Worm (Caenorhabditis elegans): ENCODE results near the gene vit-5.

DNA sequence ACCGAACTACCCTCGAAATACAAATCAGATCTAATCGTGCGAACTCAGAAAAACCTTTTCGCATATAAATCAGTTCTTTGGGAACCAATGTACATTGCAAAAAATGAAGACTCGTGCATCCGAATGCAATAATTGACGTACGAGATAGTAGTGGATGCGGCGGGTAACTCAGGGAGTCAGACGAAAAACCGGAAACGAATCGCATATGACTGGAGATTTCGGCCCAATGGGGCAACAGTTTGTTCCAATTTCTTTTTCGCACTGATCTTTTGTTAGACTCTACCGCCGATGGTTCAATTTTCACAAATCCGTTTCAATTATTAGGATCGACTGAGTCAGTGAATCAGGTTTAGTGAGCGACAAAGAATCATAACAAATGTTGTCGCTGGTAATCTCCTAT is 36.5 kb upstream of the vit-5 start:
- no peak for TF ChIP-seq tbx-11 (GFP tag; IDR thresholded peaks at IDR 0.05)
- no peak for TF ChIP-seq ceh-36 (tag; optimal IDR thresholded peaks at IDR 0.05)
- TF ChIP-seq ama-1 (optimal IDR thresholded peaks at IDR 0.05) = no peak
- no peak for TF ChIP-seq sea-1 (GFP tag; conservative IDR thresholded peaks at IDR 0.05)
- no peak for TF ChIP-seq flt-1 (GFP tag; IDR thresholded peaks at IDR 0.05)
- TF ChIP-seq hnd-1 (tag; optimal IDR thresholded peaks at IDR 0.05) = no peak
- no peak for TF ChIP-seq ceh-13 (GFP tag; optimal IDR thresholded peaks at IDR 0.05)
- no peak for TF ChIP-seq tra-4 (tag; optimal IDR thresholded peaks at IDR 0.05)
- TF ChIP-seq hmbx-1 (tag; optimal IDR thresholded peaks at IDR 0.05) = no peak
